Worm (Caenorhabditis elegans) whole organism, midembryonic: ENCODE measurements around the gene F38A1.6.

Source experiments
- T22C8.4 ChIP-seq: fragments of 200-800 bp; sonication (Bioruptor generic); IDR thresholded peaks from 2 replicates; pipeline ENCODE4 v1.3.6; 2022; ENCODE audit warnings: missing genetic modification characterization, missing compliant biosample characterization
- cog-1 ChIP-seq: sonication (generic microtip); optimal IDR thresholded peaks from 2 replicates; lab custom pipeline; 2016; ENCODE audit warnings: missing genetic modification characterization, missing compliant biosample characterization
- flt-1 ChIP-seq: fragments of 200-800 bp; sonication (Bioruptor generic); IDR thresholded peaks from 2 replicates; pipeline ENCODE4 v1.3.6; 2022; ENCODE audit warnings: missing genetic modification characterization, missing compliant biosample characterization
- klf-2 ChIP-seq: fragments of 200-800 bp; sonication (Bioruptor generic); conservative IDR thresholded peaks from 2 replicates; pipeline ENCODE4 v1.3.6; 2022; ENCODE audit warnings: missing genetic modification reagents, missing genetic modification characterization, missing compliant biosample characterization
- med-1 ChIP-seq: sonication (generic microtip); optimal IDR thresholded peaks from 2 replicates; lab custom pipeline; 2017; ENCODE audit warnings: missing genetic modification characterization, mild to moderate bottlenecking, missing compliant biosample characterization, antibody characterized with exemption, missing genetic modification reagents; ENCODE audit not compliant: insufficient read depth
- ref-1 ChIP-seq: fragments of 200-800 bp; sonication (Bioruptor generic); conservative IDR thresholded peaks from 2 replicates; pipeline ENCODE4 v1.3.6; 2022; ENCODE audit warnings: missing genetic modification reagents, missing genetic modification characterization, missing compliant biosample characterization
- tab-1 ChIP-seq: fragments of 200-800 bp; sonication (Bioruptor generic); IDR thresholded peaks from 2 replicates; pipeline ENCODE4 v1.3.6; 2022; ENCODE audit warnings: missing genetic modification characterization, missing compliant biosample characterization
- ztf-23 ChIP-seq: fragments of 200-800 bp; sonication (Bioruptor generic); IDR thresholded peaks from 2 replicates; pipeline ENCODE4 v1.3.6; 2022; ENCODE audit warnings: missing genetic modification reagents, missing genetic modification characterization, missing compliant biosample characterization
- ztf-29 ChIP-seq: fragments of 200-800 bp; sonication (Bioruptor generic); IDR thresholded peaks from 2 replicates; pipeline ENCODE4 v1.3.6; 2022; ENCODE audit warnings: missing genetic modification reagents, missing genetic modification characterization, missing compliant biosample characterization

F38A1.6 gene

ce11 chrIV:1298984-1299383 is 47.3 kb downstream of the F38A1.6 start:
- no peak for TF ChIP-seq med-1 (GFP tag; lab: Kevin White, UChicago)
- no peak for TF ChIP-seq ref-1 (GFP tag; lab: Robert Waterston, UW)
- no peak for TF ChIP-seq cog-1 (tag; lab: Kevin White, UChicago)
- TF ChIP-seq klf-2, result no peak
- TF ChIP-seq tab-1 (GFP tag; lab: Robert Waterston, UW), result no peak
- TF ChIP-seq T22C8.4 (GFP tag; lab: Robert Waterston, UW), result no peak
- TF ChIP-seq ztf-29 (GFP tag; lab: Robert Waterston, UW), result no peak
- no peak for TF ChIP-seq flt-1 (GFP tag; lab: Robert Waterston, UW)
- TF ChIP-seq ztf-23 (GFP tag; lab: Robert Waterston, UW), result no peak
